Worm (Caenorhabditis elegans): ENCODE results near the gene C50E3.11.

ce11 chrV:7647147-7647546 is 43.9 kb upstream of the C50E3.11 start:
- no peak for TF ChIP-seq elt-3 (tag; optimal IDR thresholded peaks at IDR 0.05)
- no peak for TF ChIP-seq blmp-1 (tag; optimal IDR thresholded peaks at IDR 0.05; ENCODE audit: insufficient read depth)
- TF ChIP-seq snpc-4 (tag; optimal IDR thresholded peaks at IDR 0.05) = no peak
- no peak for TF ChIP-seq nhr-237 (tag; optimal IDR thresholded peaks at IDR 0.05)
- TF ChIP-seq nhr-11 (tag; optimal IDR thresholded peaks at IDR 0.05) = no peak
- TF ChIP-seq ceh-82 (tag; optimal IDR thresholded peaks at IDR 0.05) = no peak
- TF ChIP-seq mab-5 (tag; optimal IDR thresholded peaks at IDR 0.05) = no peak
- TF ChIP-seq ztf-4 (tag; optimal IDR thresholded peaks at IDR 0.05) = no peak
- no peak for TF ChIP-seq nhr-25 (tag; optimal IDR thresholded peaks at IDR 0.05)
- no peak for TF ChIP-seq mdl-1 (tag; optimal IDR thresholded peaks at IDR 0.05)
- no peak for TF ChIP-seq aly-2 (tag; optimal IDR thresholded peaks at IDR 0.05)
- TF ChIP-seq crh-2 (tag; optimal IDR thresholded peaks at IDR 0.05) = no peak
- TF ChIP-seq unc-62 (GFP tag; optimal IDR thresholded peaks at IDR 0.05) = no peak
- TF ChIP-seq unc-39 (tag; optimal IDR thresholded peaks at IDR 0.05) = no peak
